Worm (Caenorhabditis elegans) whole organism, L2 larva: Measurements from ENCODE around the gene Y54G2A.77.

Experiments used
- C34F6.9 ChIP-seq: fragments of 150-350 bp; optimal IDR thresholded peaks from 2 replicates; lab custom pipeline; 2014; ENCODE audit warnings: missing biosample characterization, missing genetic modification characterization
- F13H6.1 ChIP-seq: sonication (generic microtip); optimal IDR thresholded peaks from 2 replicates; lab custom pipeline; 2016; ENCODE audit warnings: missing genetic modification characterization, missing compliant biosample characterization
- Y55F3AM.14 ChIP-seq: fragments of 200-800 bp; sonication (Bioruptor generic); optimal IDR thresholded peaks from 2 replicates; lab custom pipeline; 2018; ENCODE audit warnings: mild to moderate bottlenecking, missing genetic modification characterization, missing compliant biosample characterization
- alr-1 ChIP-seq: fragments of 150-350 bp; optimal IDR thresholded peaks from 2 replicates; lab custom pipeline; 2014; ENCODE audit warnings: missing biosample characterization, missing genetic modification characterization
- aly-2 ChIP-seq: fragments of 150-350 bp; optimal IDR thresholded peaks from 2 replicates; lab custom pipeline; 2014; ENCODE audit warnings: missing biosample characterization, missing genetic modification characterization
- ama-1 ChIP-seq: fragments of 150-350 bp; optimal IDR thresholded peaks from 2 replicates; lab custom pipeline; 2018; ENCODE audit warnings: inconsistent platforms
- blmp-1 ChIP-seq: sonication (generic microtip); optimal IDR thresholded peaks from 2 replicates; lab custom pipeline; 2017; ENCODE audit warnings: missing genetic modification characterization, mild to moderate bottlenecking, missing compliant biosample characterization, antibody characterized with exemption, moderate library complexity; ENCODE audit not compliant: insufficient read depth
- ceh-82 ChIP-seq: fragments of 150-350 bp; optimal IDR thresholded peaks from 2 replicates; lab custom pipeline; 2014; ENCODE audit warnings: missing biosample characterization, missing genetic modification characterization
- crh-2 ChIP-seq: sonication (generic microtip); optimal IDR thresholded peaks from 2 replicates; lab custom pipeline; 2017; ENCODE audit warnings: missing biosample characterization, missing genetic modification characterization
- egl-27 ChIP-seq: sonication (generic microtip); optimal IDR thresholded peaks from 3 replicates; lab custom pipeline; 2017; ENCODE audit warnings: missing biosample characterization, missing genetic modification reagents, missing genetic modification characterization
- elt-1 ChIP-seq: fragments of 150-350 bp; optimal IDR thresholded peaks from 2 replicates; lab custom pipeline; 2014; ENCODE audit warnings: missing biosample characterization, missing genetic modification characterization
- fos-1 ChIP-seq: fragments of 150-350 bp; optimal IDR thresholded peaks from 2 replicates; lab custom pipeline; 2014; ENCODE audit warnings: missing biosample characterization, missing genetic modification characterization
- gmeb-1 ChIP-seq: fragments of 150-350 bp; optimal IDR thresholded peaks from 2 replicates; lab custom pipeline; 2014; ENCODE audit warnings: missing biosample characterization, missing genetic modification characterization
- lin-11 ChIP-seq: fragments of 150-350 bp; sonication (generic microtip); optimal IDR thresholded peaks from 2 replicates; lab custom pipeline; 2014; ENCODE audit warnings: missing biosample characterization, missing genetic modification characterization, inconsistent platforms, mixed read lengths
- lin-13 ChIP-seq: fragments of 150-350 bp; optimal IDR thresholded peaks from 2 replicates; lab custom pipeline; 2014; ENCODE audit warnings: missing biosample characterization, missing genetic modification reagents, missing genetic modification characterization
- lsy-2 ChIP-seq, 2 experiments: fragments of 150-350 bp in 1 of 2; sonication (generic microtip) in 1 of 2; optimal IDR thresholded peaks; 2 replicates each; lab custom pipeline; 2014 to 2017; ENCODE audit warnings: missing biosample characterization in 2 of 2, missing genetic modification characterization in 2 of 2
- mab-5 ChIP-seq: fragments of 150-350 bp; optimal IDR thresholded peaks from 2 replicates; lab custom pipeline; 2014; ENCODE audit warnings: missing biosample characterization, missing genetic modification characterization
- mdl-1 ChIP-seq, 2 experiments: fragments of 150-350 bp in 1 of 2; sonication (generic microtip) in 1 of 2; optimal IDR thresholded peaks; 2 replicates each; lab custom pipeline; 2017; ENCODE audit warnings: missing biosample characterization in 2 of 2, missing genetic modification characterization in 2 of 2
- nhr-10 ChIP-seq: sonication (generic microtip); optimal IDR thresholded peaks from 2 replicates; lab custom pipeline; 2017; ENCODE audit warnings: missing biosample characterization, missing genetic modification characterization
- nhr-12 ChIP-seq: fragments of 150-350 bp; optimal IDR thresholded peaks from 2 replicates; lab custom pipeline; 2014; ENCODE audit warnings: missing biosample characterization, missing genetic modification characterization
- nhr-129 ChIP-seq: fragments of 150-350 bp; optimal IDR thresholded peaks from 2 replicates; lab custom pipeline; 2014; ENCODE audit warnings: missing biosample characterization, missing genetic modification characterization
- nhr-21 ChIP-seq: fragments of 150-350 bp; optimal IDR thresholded peaks from 2 replicates; lab custom pipeline; 2014; ENCODE audit warnings: missing biosample characterization, missing genetic modification characterization
- nhr-237 ChIP-seq: fragments of 150-350 bp; optimal IDR thresholded peaks from 2 replicates; lab custom pipeline; 2014; ENCODE audit warnings: missing biosample characterization, missing genetic modification characterization
- nhr-25 ChIP-seq: fragments of 150-350 bp; sonication (generic microtip); optimal IDR thresholded peaks from 3 replicates; lab custom pipeline; 2014; ENCODE audit warnings: missing biosample characterization, missing genetic modification characterization
- nhr-77 ChIP-seq: fragments of 150-350 bp; optimal IDR thresholded peaks from 2 replicates; lab custom pipeline; 2014; ENCODE audit warnings: missing biosample characterization, missing genetic modification characterization
- sem-4 ChIP-seq: fragments of 150-350 bp; optimal IDR thresholded peaks from 2 replicates; lab custom pipeline; 2014; ENCODE audit warnings: missing biosample characterization, missing genetic modification reagents, missing genetic modification characterization
- sma-3 ChIP-seq: sonication (generic microtip); optimal IDR thresholded peaks from 2 replicates; lab custom pipeline; 2016; ENCODE audit warnings: missing genetic modification reagents, missing genetic modification characterization, missing compliant biosample characterization
- sma-9 ChIP-seq, 2 experiments: fragments of 150-350 bp in 1 of 2; sonication (generic microtip) in 1 of 2; optimal IDR thresholded peaks; 2 replicates each; lab custom pipeline; 2014 to 2016; ENCODE audit warnings: missing genetic modification characterization in 2 of 2, mild to moderate bottlenecking in 1 of 2, missing biosample characterization in 1 of 2, missing compliant biosample characterization in 1 of 2, missing genetic modification reagents in 1 of 2, moderate library complexity in 1 of 2
- unc-39 ChIP-seq: fragments of 150-350 bp; optimal IDR thresholded peaks from 2 replicates; lab custom pipeline; 2014; ENCODE audit warnings: missing biosample characterization, missing genetic modification characterization
- unc-55 ChIP-seq: fragments of 150-350 bp; sonication (generic microtip); optimal IDR thresholded peaks from 3 replicates; lab custom pipeline; 2014; ENCODE audit warnings: missing biosample characterization, missing genetic modification reagents, missing genetic modification characterization
- unc-62 ChIP-seq: fragments of 150-350 bp; optimal IDR thresholded peaks from 2 replicates; lab custom pipeline; 2014; ENCODE audit warnings: missing biosample characterization, missing genetic modification reagents, missing genetic modification characterization
- ztf-1 ChIP-seq: fragments of 200-800 bp; sonication (Bioruptor generic); conservative IDR thresholded peaks from 2 replicates; pipeline ENCODE4 v1.3.6; 2022; ENCODE audit warnings: missing genetic modification characterization, missing compliant biosample characterization

The Y54G2A.77 gene

ce11 chrIV:2725784-2726183 is 36.7 kb upstream of the Y54G2A.77 start, which contains the start of gene ubxn-2 (continued):
- peak; percentile 87 for TF ChIP-seq gmeb-1
- no peak for TF ChIP-seq nhr-12 (tag; lab: Kevin White, UChicago)
- TF ChIP-seq blmp-1 (tag; lab: Kevin White, UChicago) = no peak
- peak; percentile 44 for TF ChIP-seq nhr-21
- peak in 1 of 2 experiments; percentile 25 for TF ChIP-seq mdl-1 (tag; optimal IDR thresholded peaks at IDR 0.05; lab: Kevin White, UChicago)
- peak; percentile 85 for TF ChIP-seq unc-55 (GFP tag; lab: Kevin White, UChicago)
- TF ChIP-seq sma-9 (GFP tag; optimal IDR thresholded peaks at IDR 0.05; lab: Kevin White, UChicago) = no peak
- TF ChIP-seq sma-9 (tag; optimal IDR thresholded peaks at IDR 0.05; lab: Kevin White, UChicago) = no peak
- no peak for TF ChIP-seq ztf-1
- peak; percentile 5 for TF ChIP-seq nhr-10 (tag; lab: Kevin White, UChicago)
- TF ChIP-seq nhr-77 (tag; lab: Kevin White, UChicago) = no peak
- TF ChIP-seq, all 48 proteins: peak for 21

DNA sequence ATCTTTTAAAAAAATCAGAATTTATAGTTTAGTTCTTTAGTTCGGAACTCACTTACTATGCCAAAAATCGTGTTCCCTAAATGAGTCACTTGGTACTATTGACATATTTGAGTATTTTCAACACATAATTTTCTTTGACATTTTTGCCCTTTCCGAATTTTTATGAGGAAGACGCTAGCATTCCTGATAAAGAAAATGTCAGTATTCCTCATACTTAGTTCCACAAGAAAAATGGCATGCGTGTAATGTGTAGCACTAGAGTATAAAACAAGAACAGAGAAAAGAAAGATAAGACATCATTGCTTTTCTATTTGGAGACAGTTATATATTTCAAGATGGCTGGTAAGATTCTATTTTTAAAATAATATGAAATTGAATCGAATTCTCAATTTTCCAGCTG is 32.5 kb upstream of the Y54G2A.77 start, which contains the start of gene Y94H6A.2:
Y94H6A.2 (plus strand) TSS at position 336 of the 400 bp plus-strand sequence.
- TF ChIP-seq fos-1 (tag; lab: Kevin White, UChicago) (peak; percentile 76), alr-1 (tag; lab: Kevin White, UChicago) (no peak), mab-5 (tag; lab: Kevin White, UChicago) (no peak)

DNA sequence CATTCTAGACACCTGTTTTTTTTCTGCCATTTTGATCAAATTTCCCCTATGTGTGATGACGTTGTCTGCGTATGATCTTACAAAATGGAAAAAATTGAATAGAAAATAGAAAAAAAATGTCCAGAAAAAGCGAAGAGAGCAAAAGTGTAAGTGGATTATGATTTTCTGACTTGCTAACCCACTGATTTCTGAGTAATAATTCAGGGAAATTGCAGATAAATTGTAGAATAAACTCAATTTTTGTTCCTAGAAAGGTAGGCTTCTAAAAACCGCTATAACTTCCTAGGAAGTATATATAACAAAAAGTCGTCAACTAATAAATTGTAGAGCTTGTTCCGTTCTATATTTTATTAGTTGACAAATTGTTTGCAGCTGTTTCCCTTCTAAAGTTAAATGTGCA is 27.8 kb upstream of the Y54G2A.77 start:
- TF ChIP-seq nhr-10 (tag; lab: Kevin White, UChicago) = no peak
- no peak for TF ChIP-seq crh-2 (tag; lab: Kevin White, UChicago)
- TF ChIP-seq nhr-21 = peak; percentile 53
- TF ChIP-seq lsy-2 (tag; optimal IDR thresholded peaks at IDR 0.05; lab: Kevin White, UChicago) = peak in 1 of 2 experiments; percentile 13

DNA sequence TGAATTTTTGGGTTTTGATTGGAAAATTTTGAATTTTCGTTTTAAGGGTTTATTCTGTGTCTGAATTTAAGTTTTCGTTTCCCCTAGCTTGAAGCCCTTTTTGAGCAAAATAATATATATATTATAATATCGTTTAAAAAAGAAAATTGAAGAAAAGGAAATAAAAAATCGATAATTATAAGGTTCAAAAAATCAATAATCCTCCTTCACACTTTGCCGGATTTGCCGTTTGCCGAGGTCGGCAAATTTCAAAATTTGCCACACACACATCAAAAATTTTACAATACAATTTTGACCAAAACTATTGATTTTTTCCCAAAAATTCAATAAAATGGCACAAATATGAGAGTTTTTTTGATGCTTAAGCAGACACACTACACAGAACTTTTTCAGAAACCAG is 25.9 kb upstream of the Y54G2A.77 start:
- TF ChIP-seq unc-55 (GFP tag; lab: Kevin White, UChicago) (no peak), mab-5 (tag; lab: Kevin White, UChicago) (no peak), ztf-1 (no peak), unc-39 (tag; lab: Kevin White, UChicago) (no peak), egl-27 (tag; lab: Kevin White, UChicago) (no peak), F13H6.1 (tag; lab: Kevin White, UChicago) (no peak), ceh-82 (tag; lab: Kevin White, UChicago) (no peak), elt-1 (no peak), nhr-21 (no peak), sem-4 (tag; lab: Kevin White, UChicago) (no peak), nhr-237 (tag; lab: Kevin White, UChicago) (no peak), unc-62 (GFP tag; lab: Kevin White, UChicago) (no peak), lin-11 (tag; lab: Kevin White, UChicago) (no peak), nhr-129 (tag; lab: Kevin White, UChicago) (no peak), aly-2 (tag; lab: Kevin White, UChicago) (no peak), ama-1 (lab: Kevin White, UChicago) (no peak), crh-2 (tag; lab: Kevin White, UChicago) (no peak), fos-1 (tag; lab: Kevin White, UChicago) (no peak), Y55F3AM.14 (GFP tag; lab: Kevin White, UChicago) (no peak)

DNA sequence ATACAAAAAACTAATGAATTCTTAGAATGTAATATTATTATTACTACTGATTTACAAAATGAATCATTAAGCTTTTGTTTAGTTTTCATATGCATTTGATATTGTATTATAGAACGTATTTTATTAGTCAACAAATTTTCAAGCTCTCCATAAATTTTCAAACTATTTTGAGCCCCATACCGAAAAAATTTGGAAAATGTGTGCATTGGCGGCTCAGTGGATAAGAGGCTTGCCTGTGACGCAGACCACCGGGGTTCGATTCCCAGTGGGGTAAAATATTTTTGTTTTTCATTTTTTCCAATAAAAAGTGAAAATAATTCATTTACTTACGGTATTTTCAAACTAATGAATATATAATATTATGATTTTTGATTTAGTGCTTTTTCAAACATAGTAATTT is 24.0 kb upstream of the Y54G2A.77 start:
- TF ChIP-seq aly-2 (tag; lab: Kevin White, UChicago) (no peak), nhr-25 (tag; lab: Kevin White, UChicago) (no peak), nhr-10 (tag; lab: Kevin White, UChicago) (no peak), alr-1 (tag; lab: Kevin White, UChicago) (no peak), lsy-2 (tag; optimal IDR thresholded peaks at IDR 0.05; lab: Kevin White, UChicago) (no peak), fos-1 (tag; lab: Kevin White, UChicago) (no peak), nhr-77 (tag; lab: Kevin White, UChicago) (no peak), F13H6.1 (tag; lab: Kevin White, UChicago) (no peak)
- TF ChIP-seq, all 48 proteins: peak for 0

ce11 chrIV:2742470-2743044 is 19.9 kb upstream of the Y54G2A.77 start, which contains the start of gene nhr-277:
TSS of gene nhr-277 (plus strand) at chrIV:2742994.
- no peak for TF ChIP-seq lin-11 (tag; lab: Kevin White, UChicago)
- no peak for TF ChIP-seq lin-13 (GFP tag; lab: Kevin White, UChicago)
- no peak for TF ChIP-seq nhr-77 (tag; lab: Kevin White, UChicago)
- TF ChIP-seq ztf-1 = no peak
- no peak for TF ChIP-seq nhr-12 (tag; lab: Kevin White, UChicago)
- TF ChIP-seq alr-1 (tag; lab: Kevin White, UChicago) = no peak
- TF ChIP-seq sma-3 = no peak
- TF ChIP-seq C34F6.9 = no peak
- TF ChIP-seq unc-55 (GFP tag; lab: Kevin White, UChicago) = no peak
- TF ChIP-seq mdl-1 (tag; optimal IDR thresholded peaks at IDR 0.05; lab: Kevin White, UChicago) = no peak
- no peak for TF ChIP-seq unc-39 (tag; lab: Kevin White, UChicago)
